Worm (Caenorhabditis elegans): ENCODE data around the gene F08F1.9.

The F08F1.9 gene

ce11 chrX:8371906-8372305 lies 38.7 kb downstream of the F08F1.9 start, which contains the start of gene nep-15:
nep-15 (plus strand) TSS chrX:8372206.
- TF ChIP-seq sox-4 (tag; optimal IDR thresholded peaks at IDR 0.05) (no peak), fkh-8 (tag; optimal IDR thresholded peaks at IDR 0.05) (no peak), nhr-77 (tag; optimal IDR thresholded peaks at IDR 0.05) (no peak), nhr-90 (tag; optimal IDR thresholded peaks at IDR 0.05; ENCODE audit: poor library complexity) (no peak), tbx-2 (tag; optimal IDR thresholded peaks at IDR 0.05) (no peak), unc-86 (tag; optimal IDR thresholded peaks at IDR 0.05) (no peak), efl-3 (GFP tag; optimal IDR thresholded peaks at IDR 0.05) (no peak), nhr-12 (tag; optimal IDR thresholded peaks at IDR 0.05) (no peak), lin-14 (GFP tag; optimal IDR thresholded peaks at IDR 0.05) (no peak), mab-9 (GFP tag; IDR thresholded peaks at IDR 0.05) (no peak), F16B12.6 (tag; optimal IDR thresholded peaks at IDR 0.05) (no peak), ceh-90 (tag; optimal IDR thresholded peaks at IDR 0.05) (no peak), lin-13 (GFP tag; optimal IDR thresholded peaks at IDR 0.05) (no peak), ama-1 (optimal IDR thresholded peaks at IDR 0.05) (no peak), lin-39 (tag; optimal IDR thresholded peaks at IDR 0.05) (no peak), ceh-63 (GFP tag; optimal IDR thresholded peaks at IDR 0.05) (no peak)

ce11 chrX:8368210-8368609 lies 42.4 kb downstream of the F08F1.9 start:
- TF ChIP-seq zag-1 (tag; optimal IDR thresholded peaks at IDR 0.05) = no peak
- peak; percentile 60 for TF ChIP-seq fkh-10 (GFP tag; optimal IDR thresholded peaks at IDR 0.05)
- peak; percentile 16 for TF ChIP-seq zip-4 (GFP tag; optimal IDR thresholded peaks at IDR 0.05)
- no peak for TF ChIP-seq mef-2 (tag; optimal IDR thresholded peaks at IDR 0.05)
- TF ChIP-seq efl-3 (GFP tag; optimal IDR thresholded peaks at IDR 0.05) = no peak
- peak; percentile 44 for TF ChIP-seq lin-15B (tag; optimal IDR thresholded peaks at IDR 0.05)
- TF ChIP-seq unc-30 (tag; optimal IDR thresholded peaks at IDR 0.05) = no peak
- no peak for TF ChIP-seq ama-1 (optimal IDR thresholded peaks at IDR 0.05)
- TF ChIP-seq dpl-1 (GFP tag; optimal IDR thresholded peaks at IDR 0.05) = peak; percentile 59 to 73 (median 62)
- peak; percentile 83 for TF ChIP-seq swsn-7 (tag; optimal IDR thresholded peaks at IDR 0.05)
- peak; percentile 30 for TF ChIP-seq lin-39 (tag; optimal IDR thresholded peaks at IDR 0.05)
- TF ChIP-seq unc-130 (tag; optimal IDR thresholded peaks at IDR 0.05) = peak; percentile 33
- peak; percentile 21 for TF ChIP-seq pax-3 (tag; optimal IDR thresholded peaks at IDR 0.05)
- peak; percentile 54 for TF ChIP-seq egl-13 (tag; optimal IDR thresholded peaks at IDR 0.05)
- no peak for TF ChIP-seq ceh-90 (tag; optimal IDR thresholded peaks at IDR 0.05)
- peak; percentile 67 for TF ChIP-seq jun-1 (tag; optimal IDR thresholded peaks at IDR 0.05)
- peak; percentile 75 for TF ChIP-seq blmp-1 (tag; optimal IDR thresholded peaks at IDR 0.05)
- peak; percentile 39 for TF ChIP-seq elt-2 (tag; optimal IDR thresholded peaks at IDR 0.05)
- peak; percentile 85 for TF ChIP-seq nhr-20 (tag; optimal IDR thresholded peaks at IDR 0.05)
- no peak for TF ChIP-seq unc-98 (GFP tag; IDR thresholded peaks at IDR 0.05)
- peak; percentile 80 for TF ChIP-seq nhr-90 (tag; optimal IDR thresholded peaks at IDR 0.05; ENCODE audit: poor library complexity)
- no peak for TF ChIP-seq pag-3 (tag; optimal IDR thresholded peaks at IDR 0.05; ENCODE audit: borderline replicate concordance, insufficient read depth)
- no peak for TF ChIP-seq sox-4 (tag; optimal IDR thresholded peaks at IDR 0.05)
- peak; percentile 76 for TF ChIP-seq xbp-1 (tag; optimal IDR thresholded peaks at IDR 0.05)
- peak; percentile 86 for TF ChIP-seq rnt-1 (tag; optimal IDR thresholded peaks at IDR 0.05)
- TF ChIP-seq hlh-4 (tag; optimal IDR thresholded peaks at IDR 0.05) = no peak
- TF ChIP-seq nhr-77 (tag; optimal IDR thresholded peaks at IDR 0.05) = peak; percentile 69
- no peak for TF ChIP-seq F16B12.6 (tag; optimal IDR thresholded peaks at IDR 0.05)
- TF ChIP-seq nhr-76 (tag; optimal IDR thresholded peaks at IDR 0.05) = no peak
- peak; percentile 77 for TF ChIP-seq C16A3.4 (tag; optimal IDR thresholded peaks at IDR 0.05)
- TF ChIP-seq C34B4.2 (tag; optimal IDR thresholded peaks at IDR 0.05) = no peak
- peak; percentile 44; the same call in 1 of the 2 replicates for TF ChIP-seq isw-1 (GFP tag; IDR thresholded peaks at IDR 0.05)
- peak; percentile 78 for TF ChIP-seq mep-1 (tag; optimal IDR thresholded peaks at IDR 0.05)
- TF ChIP-seq egl-27 (tag; optimal IDR thresholded peaks at IDR 0.05) = no peak
- peak; percentile 55 for TF ChIP-seq snpc-4 (tag; optimal IDR thresholded peaks at IDR 0.05)
- TF ChIP-seq ceh-63 (GFP tag; optimal IDR thresholded peaks at IDR 0.05) = no peak
- TF ChIP-seq fkh-8 (tag; optimal IDR thresholded peaks at IDR 0.05) = peak; percentile 80
- peak; percentile 15 for TF ChIP-seq fos-1 (tag; optimal IDR thresholded peaks at IDR 0.05)
- TF ChIP-seq C04F5.9 (tag; optimal IDR thresholded peaks at IDR 0.05) = no peak
- no peak for TF ChIP-seq fkh-4 (tag; optimal IDR thresholded peaks at IDR 0.05; ENCODE audit: borderline replicate concordance)
- TF ChIP-seq ets-5 (GFP tag; IDR thresholded peaks at IDR 0.05) = no peak
- TF ChIP-seq lin-13 (GFP tag; optimal IDR thresholded peaks at IDR 0.05) = peak; percentile 73
- TF ChIP-seq grh-1 (GFP tag; IDR thresholded peaks at IDR 0.05) = no peak
- TF ChIP-seq tlp-1 (tag; optimal IDR thresholded peaks at IDR 0.05) = no peak
- 0 out of 2 replicates have a peak, but pooled peaks have one; percentile 27 for TF ChIP-seq ceh-88 (GFP tag; IDR thresholded peaks at IDR 0.05)
